Fruit fly (Drosophila melanogaster) whole organism, wandering third instar larva: Measurements from ENCODE around the gene Moe.

ENCODE experiments used
- Abd-B ChIP-seq: fragments of >200 bp; optimal IDR thresholded peaks from 2 replicates; lab custom pipeline; 2017; ENCODE audit warnings: missing biosample characterization, missing genetic modification characterization
- CG32264 ChIP-seq: fragments of 200-800 bp; sonication (Bioruptor generic); optimal IDR thresholded peaks from 2 replicates; lab custom pipeline; 2016; ENCODE audit warnings: missing biosample characterization, missing genetic modification characterization
- CG9705 ChIP-seq: fragments of 200-800 bp; sonication (Bioruptor generic); optimal IDR thresholded peaks from 2 replicates; lab custom pipeline; 2018; ENCODE audit warnings: missing biosample characterization, mild to moderate bottlenecking, missing genetic modification characterization
- CrebA ChIP-seq: fragments of 200-800 bp; sonication (Bioruptor generic); optimal IDR thresholded peaks from 2 replicates; lab custom pipeline; 2016; ENCODE audit warnings: missing biosample characterization, mild to moderate bottlenecking, missing genetic modification characterization, borderline replicate concordance
- Dfd ChIP-seq: fragments of >200 bp; optimal IDR thresholded peaks from 2 replicates; lab custom pipeline; 2017; ENCODE audit warnings: missing biosample characterization, missing genetic modification characterization
- Dif ChIP-seq: fragments of 200-275, 200-300 bp; sonication (Bioruptor generic); optimal IDR thresholded peaks from 2 replicates; lab custom pipeline; 2018; ENCODE audit warnings: missing biosample characterization, missing genetic modification characterization; ENCODE audit not compliant: partially characterized antibody
- GATAd ChIP-seq: sonication (Bioruptor generic); optimal IDR thresholded peaks from 2 replicates; lab custom pipeline; 2016; ENCODE audit warnings: missing biosample characterization, missing genetic modification characterization
- HLH106 ChIP-seq: fragments of 200-800 bp; optimal IDR thresholded peaks from 3 replicates; lab custom pipeline; 2019; ENCODE audit warnings: missing biosample characterization, mild to moderate bottlenecking, missing genetic modification characterization, moderate library complexity
- Hnf4 ChIP-seq: fragments of 200-800 bp; sonication (Bioruptor generic); optimal IDR thresholded peaks from 2 replicates; lab custom pipeline; 2016; ENCODE audit warnings: missing biosample characterization, mild to moderate bottlenecking, missing genetic modification characterization
- Hr78 ChIP-seq: fragments of >200 bp; optimal IDR thresholded peaks from 2 replicates; lab custom pipeline; 2017; ENCODE audit warnings: missing biosample characterization, missing genetic modification characterization
- Hr83 ChIP-seq: fragments of 200-300 bp; sonication (Bioruptor generic); optimal IDR thresholded peaks from 2 replicates; lab custom pipeline; 2016; ENCODE audit warnings: missing biosample characterization, mild to moderate bottlenecking, missing genetic modification characterization, moderate library complexity; ENCODE audit not compliant: poor library complexity, severe bottlenecking
- Jra ChIP-seq: sonication (Bioruptor generic); optimal IDR thresholded peaks from 2 replicates; lab custom pipeline; 2016; ENCODE audit warnings: missing biosample characterization, missing genetic modification characterization
- Mio ChIP-seq: sonication (Bioruptor generic); optimal IDR thresholded peaks from 2 replicates; lab custom pipeline; 2016; ENCODE audit warnings: missing biosample characterization, missing genetic modification characterization
- Myc ChIP-seq: fragments of >200 bp; optimal IDR thresholded peaks from 2 replicates; lab custom pipeline; 2017
- N ChIP-seq: fragments of >200 bp; optimal IDR thresholded peaks from 2 replicates; lab custom pipeline; 2018; ENCODE audit warnings: missing biosample characterization, missing external identifiers, missing genetic modification characterization
- OdsH ChIP-seq: fragments of 200-800 bp; sonication (Bioruptor generic); optimal IDR thresholded peaks from 2 replicates; lab custom pipeline; 2016; ENCODE audit warnings: missing biosample characterization, mild to moderate bottlenecking, missing genetic modification characterization
- Rel ChIP-seq, 2 experiments: fragments of 200-800 bp; sonication (Bioruptor generic) in 1 of 2; optimal IDR thresholded peaks; 2 replicates in 1 of 2; 3 replicates in 1 of 2; lab custom pipeline; 2016 to 2019; ENCODE audit warnings: mild to moderate bottlenecking in 2 of 2, missing biosample characterization in 2 of 2, missing genetic modification characterization in 2 of 2, moderate library complexity in 1 of 2
- Sp1 ChIP-seq: fragments of 200-800 bp; sonication (Bioruptor generic); optimal IDR thresholded peaks from 3 replicates; lab custom pipeline; 2019; ENCODE audit warnings: missing biosample characterization, mild to moderate bottlenecking, missing genetic modification characterization, moderate library complexity
- Vsx2 ChIP-seq: fragments of 200-300, 225-300 bp; sonication (Bioruptor generic); optimal IDR thresholded peaks from 2 replicates; lab custom pipeline; 2018; ENCODE audit warnings: missing biosample characterization, missing genetic modification characterization; ENCODE audit not compliant: partially characterized antibody
- br ChIP-seq: fragments of 200-800 bp; sonication (Bioruptor generic); optimal IDR thresholded peaks from 2 replicates; lab custom pipeline; 2016; ENCODE audit warnings: missing biosample characterization, missing genetic modification characterization
- brk ChIP-seq: fragments of 200-800 bp; sonication (Bioruptor generic); optimal IDR thresholded peaks from 2 replicates; lab custom pipeline; 2016; ENCODE audit warnings: missing biosample characterization, mild to moderate bottlenecking, missing genetic modification characterization
- dl ChIP-seq, 2 experiments: fragments of 175-275, 200-275 bp in 1 of 2; fragments of 200-275 bp in 1 of 2; sonication (Bioruptor generic); optimal IDR thresholded peaks; lab custom pipeline; 2018; ENCODE audit warnings: mild to moderate bottlenecking in 2 of 2, missing biosample characterization in 2 of 2, missing genetic modification characterization in 2 of 2, moderate library complexity in 2 of 2; ENCODE audit not compliant: partially characterized antibody in 2 of 2, insufficient read depth in 1 of 2
- dmrt93B ChIP-seq: fragments of 200-800 bp; sonication (Bioruptor generic); optimal IDR thresholded peaks from 2 replicates; lab custom pipeline; 2018; ENCODE audit warnings: missing biosample characterization, mild to moderate bottlenecking, missing genetic modification characterization
- dsf ChIP-seq: sonication (Bioruptor generic); optimal IDR thresholded peaks from 2 replicates; lab custom pipeline; 2016; ENCODE audit warnings: missing biosample characterization, missing genetic modification characterization, borderline replicate concordance
- ey ChIP-seq: fragments of 200-800 bp; sonication (Bioruptor generic); optimal IDR thresholded peaks from 2 replicates; lab custom pipeline; 2016; ENCODE audit warnings: missing biosample characterization, missing genetic modification characterization
- foxo ChIP-seq, 2 experiments: fragments of 200-800 bp; sonication (Bioruptor generic); optimal IDR thresholded peaks; 2 replicates in 1 of 2; 3 replicates in 1 of 2; lab custom pipeline; 2016 to 2017; ENCODE audit warnings: missing biosample characterization in 2 of 2, missing genetic modification characterization in 2 of 2
- fru ChIP-seq: fragments of 200-800 bp; sonication (Bioruptor generic); optimal IDR thresholded peaks from 3 replicates; lab custom pipeline; 2016; ENCODE audit warnings: missing biosample characterization, mild to moderate bottlenecking, missing genetic modification characterization
- h ChIP-seq: fragments of 200-800 bp; sonication (Bioruptor generic); optimal IDR thresholded peaks from 3 replicates; lab custom pipeline; 2016; ENCODE audit warnings: missing biosample characterization, mild to moderate bottlenecking, missing genetic modification characterization
- jim ChIP-seq: fragments of 175-275, 200-325 bp; sonication (Bioruptor generic); optimal IDR thresholded peaks from 2 replicates; lab custom pipeline; 2016; ENCODE audit warnings: missing biosample characterization, mild to moderate bottlenecking, missing genetic modification characterization
- lola ChIP-seq: fragments of >200 bp; optimal IDR thresholded peaks from 2 replicates; lab custom pipeline; 2017; ENCODE audit warnings: missing biosample characterization, missing genetic modification characterization
- pan ChIP-seq: fragments of >200 bp; optimal IDR thresholded peaks from 2 replicates; lab custom pipeline; 2017
- psq ChIP-seq: fragments of 200-800 bp; sonication (Bioruptor generic); optimal IDR thresholded peaks from 3 replicates; lab custom pipeline; 2017; ENCODE audit warnings: missing biosample characterization, mild to moderate bottlenecking, missing genetic modification characterization, moderate library complexity
- rgr ChIP-seq: fragments of 200-800 bp; sonication (Bioruptor generic); optimal IDR thresholded peaks from 3 replicates; lab custom pipeline; 2016; ENCODE audit warnings: missing biosample characterization, mild to moderate bottlenecking, missing genetic modification characterization
- sage ChIP-seq: fragments of 200-800 bp; sonication (Bioruptor generic); optimal IDR thresholded peaks from 2 replicates; lab custom pipeline; 2016; ENCODE audit warnings: missing biosample characterization, mild to moderate bottlenecking, missing genetic modification characterization
- sv ChIP-seq: fragments of 200-800 bp; sonication (Bioruptor generic); optimal IDR thresholded peaks from 3 replicates; lab custom pipeline; 2016; ENCODE audit warnings: missing biosample characterization, missing genetic modification characterization
- tai ChIP-seq: sonication (Bioruptor generic); optimal IDR thresholded peaks from 2 replicates; lab custom pipeline; 2016; ENCODE audit warnings: missing biosample characterization, missing genetic modification characterization
- usp ChIP-seq: fragments of >200 bp; optimal IDR thresholded peaks from 2 replicates; lab custom pipeline; 2017; ENCODE audit warnings: missing biosample characterization, missing genetic modification characterization
- woc ChIP-seq: sonication (Bioruptor generic); optimal IDR thresholded peaks from 2 replicates; lab custom pipeline; 2016; ENCODE audit warnings: missing biosample characterization, mild to moderate bottlenecking, missing genetic modification characterization

Gene Moe

dm6 chrX:8894315-8895017 lies 3.7 kb downstream of the Moe start:
- TF ChIP-seq br (GFP tag; lab: Kevin White, UChicago) = peak; percentile 83
- TF ChIP-seq sv (GFP tag; lab: Kevin White, UChicago) = peak; percentile 80
- TF ChIP-seq jim (GFP tag; lab: Kevin White, UChicago) = peak; percentile 85
- peak; percentile 49 for TF ChIP-seq Jra
- TF ChIP-seq Sp1 (GFP tag; lab: Kevin White, UChicago) = peak; percentile 74
- TF ChIP-seq rgr = peak; percentile 84
- TF ChIP-seq dl (GFP tag; optimal IDR thresholded peaks at IDR 0.05; lab: Kevin White, UChicago; ENCODE audit: insufficient read depth in 1 of 2, partially characterized antibody in 2 of 2) = peak in 1 of 2 experiments; percentile 60
- no peak for TF ChIP-seq Hr83 (GFP tag; lab: Kevin White, UChicago)
- no peak for TF ChIP-seq Hr78 (GFP tag; lab: Kevin White, UChicago)
- TF ChIP-seq Hnf4 (GFP tag; lab: Kevin White, UChicago) = peak; percentile 72
- TF ChIP-seq h (GFP tag; lab: Kevin White, UChicago) = peak; percentile 84
- no peak for TF ChIP-seq Abd-B (GFP tag; lab: Kevin White, UChicago)
- no peak for TF ChIP-seq Rel (GFP tag; optimal IDR thresholded peaks at IDR 0.05; lab: Kevin White, UChicago)
- peak; percentile 36 for TF ChIP-seq Rel (tag; optimal IDR thresholded peaks at IDR 0.05; lab: Kevin White, UChicago)
- TF ChIP-seq GATAd (GFP tag; lab: Kevin White, UChicago) = no peak
- TF ChIP-seq Vsx2 (GFP tag; lab: Kevin White, UChicago) = peak; percentile 51
- TF ChIP-seq OdsH (GFP tag; lab: Kevin White, UChicago) = peak; percentile 79
- no peak for TF ChIP-seq Mio
- peak; percentile 81 for TF ChIP-seq fru (GFP tag; lab: Kevin White, UChicago)
- peak; percentile 30 for TF ChIP-seq Dif (GFP tag; lab: Kevin White, UChicago)
- peak; percentile 32 for TF ChIP-seq woc (GFP tag; lab: Kevin White, UChicago)
- peak; percentile 13 for TF ChIP-seq tai (GFP tag; lab: Kevin White, UChicago)
- peak; percentile 75 for TF ChIP-seq HLH106 (tag; lab: Kevin White, UChicago)
- TF ChIP-seq foxo (GFP tag; optimal IDR thresholded peaks at IDR 0.05; lab: Kevin White, UChicago) = peak; percentile 17 to 83
- no peak for TF ChIP-seq N (GFP tag; lab: Kevin White, UChicago)
- TF ChIP-seq lola (GFP tag; lab: Kevin White, UChicago) = no peak
- peak; percentile 52 for TF ChIP-seq dmrt93B (GFP tag; lab: Kevin White, UChicago)
- TF ChIP-seq Myc (lab: Kevin White, UChicago) = no peak
- TF ChIP-seq CG9705 (GFP tag; lab: Kevin White, UChicago) = peak; percentile 11
- TF ChIP-seq ey (GFP tag; lab: Kevin White, UChicago) = peak; percentile 79
- TF ChIP-seq dsf = no peak
- TF ChIP-seq CrebA (GFP tag; lab: Kevin White, UChicago) = peak; percentile 31
- TF ChIP-seq CG32264 (GFP tag; lab: Kevin White, UChicago) = peak; percentile 61
- no peak for TF ChIP-seq Dfd (GFP tag; lab: Kevin White, UChicago)
- TF ChIP-seq pan (lab: Kevin White, UChicago) = no peak
- TF ChIP-seq brk (GFP tag; lab: Kevin White, UChicago) = peak; percentile 44
- TF ChIP-seq usp (GFP tag; lab: Kevin White, UChicago) = no peak
- TF ChIP-seq sage = peak; percentile 67
- TF ChIP-seq psq = peak; percentile 67
- TF ChIP-seq, all 38 proteins: peak for 26

- TF ChIP-seq Hr78 (GFP tag; lab: Kevin White, UChicago) (no peak), Rel (GFP tag; optimal IDR thresholded peaks at IDR 0.05; lab: Kevin White, UChicago) (no peak), Rel (tag; optimal IDR thresholded peaks at IDR 0.05; lab: Kevin White, UChicago) (peak; percentile 13), sage (no peak), CG9705 (GFP tag; lab: Kevin White, UChicago) (no peak)
Measured at dm6 chrX:8893378-8893912, 4.7 kb downstream of the Moe start.
